Fruit fly (Drosophila melanogaster) whole organism, wandering third instar larva: ENCODE measurements around the gene CG16853.

Source experiments
- Abd-B ChIP-seq: fragments of >200 bp; optimal IDR thresholded peaks from 2 replicates; lab custom pipeline; 2017; ENCODE audit warnings: missing biosample characterization, missing genetic modification characterization
- CG9705 ChIP-seq: fragments of 200-800 bp; sonication (Bioruptor generic); optimal IDR thresholded peaks from 2 replicates; lab custom pipeline; 2018; ENCODE audit warnings: missing biosample characterization, mild to moderate bottlenecking, missing genetic modification characterization
- CrebA ChIP-seq: fragments of 200-800 bp; sonication (Bioruptor generic); optimal IDR thresholded peaks from 2 replicates; lab custom pipeline; 2016; ENCODE audit warnings: missing biosample characterization, mild to moderate bottlenecking, missing genetic modification characterization, borderline replicate concordance
- Dfd ChIP-seq: fragments of >200 bp; optimal IDR thresholded peaks from 2 replicates; lab custom pipeline; 2017; ENCODE audit warnings: missing biosample characterization, missing genetic modification characterization
- Dif ChIP-seq: fragments of 200-275, 200-300 bp; sonication (Bioruptor generic); optimal IDR thresholded peaks from 2 replicates; lab custom pipeline; 2018; ENCODE audit warnings: missing biosample characterization, missing genetic modification characterization; ENCODE audit not compliant: partially characterized antibody
- GATAd ChIP-seq: sonication (Bioruptor generic); optimal IDR thresholded peaks from 2 replicates; lab custom pipeline; 2016; ENCODE audit warnings: missing biosample characterization, missing genetic modification characterization
- HLH106 ChIP-seq: fragments of 200-800 bp; optimal IDR thresholded peaks from 3 replicates; lab custom pipeline; 2019; ENCODE audit warnings: missing biosample characterization, mild to moderate bottlenecking, missing genetic modification characterization, moderate library complexity
- Hnf4 ChIP-seq: fragments of 200-800 bp; sonication (Bioruptor generic); optimal IDR thresholded peaks from 2 replicates; lab custom pipeline; 2016; ENCODE audit warnings: missing biosample characterization, mild to moderate bottlenecking, missing genetic modification characterization
- Hr78 ChIP-seq: fragments of >200 bp; optimal IDR thresholded peaks from 2 replicates; lab custom pipeline; 2017; ENCODE audit warnings: missing biosample characterization, missing genetic modification characterization
- Hr83 ChIP-seq: fragments of 200-300 bp; sonication (Bioruptor generic); optimal IDR thresholded peaks from 2 replicates; lab custom pipeline; 2016; ENCODE audit warnings: missing biosample characterization, mild to moderate bottlenecking, missing genetic modification characterization, moderate library complexity; ENCODE audit not compliant: poor library complexity, severe bottlenecking
- Jra ChIP-seq: sonication (Bioruptor generic); optimal IDR thresholded peaks from 2 replicates; lab custom pipeline; 2016; ENCODE audit warnings: missing biosample characterization, missing genetic modification characterization
- Myc ChIP-seq: fragments of >200 bp; optimal IDR thresholded peaks from 2 replicates; lab custom pipeline; 2017
- N ChIP-seq: fragments of >200 bp; optimal IDR thresholded peaks from 2 replicates; lab custom pipeline; 2018; ENCODE audit warnings: missing biosample characterization, missing external identifiers, missing genetic modification characterization
- OdsH ChIP-seq: fragments of 200-800 bp; sonication (Bioruptor generic); optimal IDR thresholded peaks from 2 replicates; lab custom pipeline; 2016; ENCODE audit warnings: missing biosample characterization, mild to moderate bottlenecking, missing genetic modification characterization
- Rel ChIP-seq, 2 experiments: fragments of 200-800 bp; sonication (Bioruptor generic) in 1 of 2; optimal IDR thresholded peaks; 2 replicates in 1 of 2; 3 replicates in 1 of 2; lab custom pipeline; 2016 to 2019; ENCODE audit warnings: mild to moderate bottlenecking in 2 of 2, missing biosample characterization in 2 of 2, missing genetic modification characterization in 2 of 2, moderate library complexity in 1 of 2
- Sp1 ChIP-seq: fragments of 200-800 bp; sonication (Bioruptor generic); optimal IDR thresholded peaks from 3 replicates; lab custom pipeline; 2019; ENCODE audit warnings: missing biosample characterization, mild to moderate bottlenecking, missing genetic modification characterization, moderate library complexity
- Vsx2 ChIP-seq: fragments of 200-300, 225-300 bp; sonication (Bioruptor generic); optimal IDR thresholded peaks from 2 replicates; lab custom pipeline; 2018; ENCODE audit warnings: missing biosample characterization, missing genetic modification characterization; ENCODE audit not compliant: partially characterized antibody
- brk ChIP-seq: fragments of 200-800 bp; sonication (Bioruptor generic); optimal IDR thresholded peaks from 2 replicates; lab custom pipeline; 2016; ENCODE audit warnings: missing biosample characterization, mild to moderate bottlenecking, missing genetic modification characterization
- dl ChIP-seq, 2 experiments: fragments of 175-275, 200-275 bp in 1 of 2; fragments of 200-275 bp in 1 of 2; sonication (Bioruptor generic); optimal IDR thresholded peaks; lab custom pipeline; 2018; ENCODE audit warnings: mild to moderate bottlenecking in 2 of 2, missing biosample characterization in 2 of 2, missing genetic modification characterization in 2 of 2, moderate library complexity in 2 of 2; ENCODE audit not compliant: partially characterized antibody in 2 of 2, insufficient read depth in 1 of 2
- dmrt93B ChIP-seq: fragments of 200-800 bp; sonication (Bioruptor generic); optimal IDR thresholded peaks from 2 replicates; lab custom pipeline; 2018; ENCODE audit warnings: missing biosample characterization, mild to moderate bottlenecking, missing genetic modification characterization
- dsf ChIP-seq: sonication (Bioruptor generic); optimal IDR thresholded peaks from 2 replicates; lab custom pipeline; 2016; ENCODE audit warnings: missing biosample characterization, missing genetic modification characterization, borderline replicate concordance
- ey ChIP-seq: fragments of 200-800 bp; sonication (Bioruptor generic); optimal IDR thresholded peaks from 2 replicates; lab custom pipeline; 2016; ENCODE audit warnings: missing biosample characterization, missing genetic modification characterization
- foxo ChIP-seq, 2 experiments: fragments of 200-800 bp; sonication (Bioruptor generic); optimal IDR thresholded peaks; 2 replicates in 1 of 2; 3 replicates in 1 of 2; lab custom pipeline; 2016 to 2017; ENCODE audit warnings: missing biosample characterization in 2 of 2, missing genetic modification characterization in 2 of 2
- fru ChIP-seq: fragments of 200-800 bp; sonication (Bioruptor generic); optimal IDR thresholded peaks from 3 replicates; lab custom pipeline; 2016; ENCODE audit warnings: missing biosample characterization, mild to moderate bottlenecking, missing genetic modification characterization
- h ChIP-seq: fragments of 200-800 bp; sonication (Bioruptor generic); optimal IDR thresholded peaks from 3 replicates; lab custom pipeline; 2016; ENCODE audit warnings: missing biosample characterization, mild to moderate bottlenecking, missing genetic modification characterization
- jim ChIP-seq: fragments of 175-275, 200-325 bp; sonication (Bioruptor generic); optimal IDR thresholded peaks from 2 replicates; lab custom pipeline; 2016; ENCODE audit warnings: missing biosample characterization, mild to moderate bottlenecking, missing genetic modification characterization
- lola ChIP-seq: fragments of >200 bp; optimal IDR thresholded peaks from 2 replicates; lab custom pipeline; 2017; ENCODE audit warnings: missing biosample characterization, missing genetic modification characterization
- pan ChIP-seq: fragments of >200 bp; optimal IDR thresholded peaks from 2 replicates; lab custom pipeline; 2017
- rgr ChIP-seq: fragments of 200-800 bp; sonication (Bioruptor generic); optimal IDR thresholded peaks from 3 replicates; lab custom pipeline; 2016; ENCODE audit warnings: missing biosample characterization, mild to moderate bottlenecking, missing genetic modification characterization
- sage ChIP-seq: fragments of 200-800 bp; sonication (Bioruptor generic); optimal IDR thresholded peaks from 2 replicates; lab custom pipeline; 2016; ENCODE audit warnings: missing biosample characterization, mild to moderate bottlenecking, missing genetic modification characterization
- sv ChIP-seq: fragments of 200-800 bp; sonication (Bioruptor generic); optimal IDR thresholded peaks from 3 replicates; lab custom pipeline; 2016; ENCODE audit warnings: missing biosample characterization, missing genetic modification characterization
- tai ChIP-seq: sonication (Bioruptor generic); optimal IDR thresholded peaks from 2 replicates; lab custom pipeline; 2016; ENCODE audit warnings: missing biosample characterization, missing genetic modification characterization
- usp ChIP-seq: fragments of >200 bp; optimal IDR thresholded peaks from 2 replicates; lab custom pipeline; 2017; ENCODE audit warnings: missing biosample characterization, missing genetic modification characterization

CG16853 gene

dm6 chr2L:13510870-13511867 is 30.9 kb upstream of the CG16853 start (continued):
- no peak for TF ChIP-seq dsf (GFP tag; lab: Kevin White, UChicago)
- TF ChIP-seq tai (GFP tag; lab: Kevin White, UChicago), result no peak
- TF ChIP-seq usp (GFP tag; lab: Kevin White, UChicago), result no peak
- TF ChIP-seq Hnf4 (GFP tag; lab: Kevin White, UChicago), result no peak
- no peak for TF ChIP-seq foxo (GFP tag; optimal IDR thresholded peaks at IDR 0.05; lab: Kevin White, UChicago)
- TF ChIP-seq, all 38 proteins: peak for 6

dm6 chr2L:13512182-13513032 is 29.7 kb upstream of the CG16853 start:
- TF ChIP-seq Dif (GFP tag; lab: Kevin White, UChicago) (peak; percentile 92), Hr83 (GFP tag; lab: Kevin White, UChicago) (peak; percentile 26), Jra (GFP tag; lab: Kevin White, UChicago) (no peak), foxo (GFP tag; optimal IDR thresholded peaks at IDR 0.05; lab: Kevin White, UChicago) (peak in 1 of 2 experiments; percentile 7), Rel (GFP tag; optimal IDR thresholded peaks at IDR 0.05; lab: Kevin White, UChicago) (no peak), Rel (tag; optimal IDR thresholded peaks at IDR 0.05; lab: Kevin White, UChicago) (peak; percentile 16), dmrt93B (GFP tag; lab: Kevin White, UChicago) (no peak), dsf (GFP tag; lab: Kevin White, UChicago) (no peak), h (GFP tag; lab: Kevin White, UChicago) (peak; percentile 90), Hr78 (GFP tag; lab: Kevin White, UChicago) (no peak), ey (peak; percentile 6), fru (GFP tag; lab: Kevin White, UChicago) (peak; percentile 13), lola (no peak), Sp1 (GFP tag; lab: Kevin White, UChicago) (no peak), Hnf4 (GFP tag; lab: Kevin White, UChicago) (no peak), OdsH (peak; percentile 31), rgr (peak; percentile 7), sage (GFP tag; lab: Kevin White, UChicago) (no peak), Myc (lab: Kevin White, UChicago) (no peak), Vsx2 (GFP tag; lab: Kevin White, UChicago) (peak; percentile 59), dl (GFP tag; optimal IDR thresholded peaks at IDR 0.05; lab: Kevin White, UChicago; ENCODE audit: insufficient read depth in 1 of 2, partially characterized antibody in 2 of 2) (peak; percentile 87 to 94)

dm6 chr2L:13513033-13513330 is 29.1 kb upstream of the CG16853 start:
- TF ChIP-seq GATAd, result no peak
- TF ChIP-seq Dfd, result peak; percentile 42

- TF ChIP-seq Sp1 (GFP tag; lab: Kevin White, UChicago), result peak; percentile 59
- no peak for TF ChIP-seq Myc (lab: Kevin White, UChicago)
- TF ChIP-seq Abd-B (GFP tag; lab: Kevin White, UChicago), result no peak
- TF ChIP-seq Dif (GFP tag; lab: Kevin White, UChicago), result peak; percentile 100
- TF ChIP-seq Dfd, result no peak
- TF ChIP-seq OdsH, result peak; percentile 65
- TF ChIP-seq sage (GFP tag; lab: Kevin White, UChicago), result peak; percentile 42
- TF ChIP-seq tai (GFP tag; lab: Kevin White, UChicago), result peak; percentile 26
- TF ChIP-seq fru (GFP tag; lab: Kevin White, UChicago), result peak; percentile 64
- no peak for TF ChIP-seq dsf (GFP tag; lab: Kevin White, UChicago)
- no peak for TF ChIP-seq usp (GFP tag; lab: Kevin White, UChicago)
- peak; percentile 74 for TF ChIP-seq sv
- peak; percentile 98 to 99 for TF ChIP-seq dl (GFP tag; optimal IDR thresholded peaks at IDR 0.05; lab: Kevin White, UChicago; ENCODE audit: insufficient read depth in 1 of 2, partially characterized antibody in 2 of 2)
- peak; percentile 24 for TF ChIP-seq h (GFP tag; lab: Kevin White, UChicago)
- TF ChIP-seq jim (GFP tag; lab: Kevin White, UChicago), result peak; percentile 75
- TF ChIP-seq brk (GFP tag; lab: Kevin White, UChicago), result peak; percentile 52
- peak in 1 of 2 experiments; percentile 75 for TF ChIP-seq foxo (GFP tag; optimal IDR thresholded peaks at IDR 0.05; lab: Kevin White, UChicago)
- TF ChIP-seq HLH106 (tag; lab: Kevin White, UChicago), result peak; percentile 74
- no peak for TF ChIP-seq GATAd
- TF ChIP-seq Jra (GFP tag; lab: Kevin White, UChicago), result no peak
- peak; percentile 69 for TF ChIP-seq ey
- TF ChIP-seq Rel (GFP tag; optimal IDR thresholded peaks at IDR 0.05; lab: Kevin White, UChicago), result no peak
- no peak for TF ChIP-seq Rel (tag; optimal IDR thresholded peaks at IDR 0.05; lab: Kevin White, UChicago)
- TF ChIP-seq pan (lab: Kevin White, UChicago), result no peak
- TF ChIP-seq CrebA, result peak; percentile 11
- TF ChIP-seq N (GFP tag; lab: Kevin White, UChicago), result no peak
- TF ChIP-seq Hr83 (GFP tag; lab: Kevin White, UChicago), result peak; percentile 58
- TF ChIP-seq lola, result no peak
- peak; percentile 21 for TF ChIP-seq CG9705 (GFP tag; lab: Kevin White, UChicago)
These were observed 28.5 kb upstream of the CG16853 start for dm6 chr2L:13513331-13514261.
